Fruit fly (Drosophila melanogaster): ENCODE measurements around the gene Uch-L5.

Gene Uch-L5

dm6 chr3L:9426656-9427294 lies 50.0 kb downstream of the Uch-L5 start, which contains the start of the genes Atat and Shc (continued):
- TF ChIP-seq Oli (tag; optimal IDR thresholded peaks at IDR 0.05) (peak; percentile 98), CG4328 (GFP tag; optimal IDR thresholded peaks at IDR 0.05) (peak; percentile 97), CG2202 (tag; optimal IDR thresholded peaks at IDR 0.05) (peak; percentile 96), ATbp (GFP tag; optimal IDR thresholded peaks at IDR 0.05) (peak; percentile 93), z (GFP tag; IDR thresholded peaks at IDR 0.05) (peak; percentile 73; the same call in 2 of the 3 replicates), CHES-1-like (GFP tag; optimal IDR thresholded peaks at IDR 0.05) (peak; percentile 100), unpg (GFP tag; optimal IDR thresholded peaks at IDR 0.05) (peak; percentile 98), PHDP (tag; optimal IDR thresholded peaks at IDR 0.05) (peak; percentile 98), CG10462 (GFP tag; optimal IDR thresholded peaks at IDR 0.05) (peak; percentile 99), disco-r (GFP tag; optimal IDR thresholded peaks at IDR 0.05) (peak; percentile 99), CG3281 (GFP tag; optimal IDR thresholded peaks at IDR 0.05) (peak; percentile 97), CG17568 (GFP tag; optimal IDR thresholded peaks at IDR 0.05) (peak; percentile 95), CG6689 (GFP tag; IDR thresholded peaks at IDR 0.05) (peak; percentile 99), peb (GFP tag; IDR thresholded peaks at IDR 0.05) (peak; percentile 99), Hsf (GFP tag; optimal IDR thresholded peaks at IDR 0.05) (peak; percentile 100), cad (GFP tag; optimal IDR thresholded peaks at IDR 0.05) (no peak), zen (tag; optimal IDR thresholded peaks at IDR 0.05) (peak; percentile 99), sens-2 (GFP tag; IDR thresholded peaks at IDR 0.05) (peak; percentile 98), ato (GFP tag; IDR thresholded peaks at IDR 0.05; ENCODE audit: partially characterized antibody) (peak; percentile 59; the same call in 1 of the 2 replicates), Dfd (GFP tag; optimal IDR thresholded peaks at IDR 0.05) (peak in 1 of 2 experiments; percentile 87), CG4424 (GFP tag; optimal IDR thresholded peaks at IDR 0.05) (peak; percentile 99), C15 (GFP tag; IDR thresholded peaks at IDR 0.05) (peak; percentile 99), slou (GFP tag; optimal IDR thresholded peaks at IDR 0.05) (peak; percentile 99), Xrp1 (GFP tag; IDR thresholded peaks at IDR 0.05) (peak; percentile 99), CG12391 (tag; optimal IDR thresholded peaks at IDR 0.05) (peak; percentile 99), CG10979 (tag; optimal IDR thresholded peaks at IDR 0.05) (peak; percentile 97), CG1233 (GFP tag; optimal IDR thresholded peaks at IDR 0.05) (peak; percentile 98), CG9727 (GFP tag; optimal IDR thresholded peaks at IDR 0.05) (peak; percentile 99), CG4854 (GFP tag; optimal IDR thresholded peaks at IDR 0.05) (peak; percentile 98), Jarid2 (GFP tag; optimal IDR thresholded peaks at IDR 0.05) (peak; percentile 91), tio (GFP tag; optimal IDR thresholded peaks at IDR 0.05) (peak; percentile 99), gro (GFP tag; optimal IDR thresholded peaks at IDR 0.05) (peak; percentile 99), CG2120 (GFP tag; optimal IDR thresholded peaks at IDR 0.05) (peak; percentile 100), CG33213 (GFP tag; optimal IDR thresholded peaks at IDR 0.05) (peak; percentile 99), nom (GFP tag; optimal IDR thresholded peaks at IDR 0.05) (peak; percentile 78), CG10321 (GFP tag; IDR thresholded peaks at IDR 0.05) (peak; percentile 87), sens (GFP tag) (peak; percentile 100), slbo (GFP tag; IDR thresholded peaks at IDR 0.05) (peak; percentile 100), nmo (GFP tag; optimal IDR thresholded peaks at IDR 0.05) (peak; percentile 99), Bteb2 (GFP tag; optimal IDR thresholded peaks at IDR 0.05) (peak; percentile 99), Bdp1 (GFP tag; optimal IDR thresholded peaks at IDR 0.05) (peak; percentile 95), Doc2 (GFP tag; IDR thresholded peaks at IDR 0.05) (peak; percentile 98), fd3F (GFP tag; optimal IDR thresholded peaks at IDR 0.05) (peak; percentile 99), her (GFP tag; optimal IDR thresholded peaks at IDR 0.05) (peak; percentile 97), CG12071 (GFP tag; optimal IDR thresholded peaks at IDR 0.05) (peak; percentile 97), CG31365 (tag; optimal IDR thresholded peaks at IDR 0.05) (peak; percentile 87), vnd (GFP tag; IDR thresholded peaks at IDR 0.05; ENCODE audit: partially characterized antibody) (peak; percentile 93), Ada2b (GFP tag; IDR thresholded peaks at IDR 0.05) (peak; percentile 99), sug (tag; optimal IDR thresholded peaks at IDR 0.05) (peak; percentile 98), CG14860 (GFP tag; IDR thresholded peaks at IDR 0.05; ENCODE audit: partially characterized antibody) (peak; percentile 91)
